Worm (Caenorhabditis elegans): ENCODE data around the gene F10E9.4.

The F10E9.4 gene

ce11 chrIII:8300860-8301396, 7.4 kb upstream of the F10E9.4 start:
- TF ChIP-seq dsc-1 (tag; optimal IDR thresholded peaks at IDR 0.05) (peak; percentile 63), lin-15B (tag; optimal IDR thresholded peaks at IDR 0.05) (no peak)

DNA sequence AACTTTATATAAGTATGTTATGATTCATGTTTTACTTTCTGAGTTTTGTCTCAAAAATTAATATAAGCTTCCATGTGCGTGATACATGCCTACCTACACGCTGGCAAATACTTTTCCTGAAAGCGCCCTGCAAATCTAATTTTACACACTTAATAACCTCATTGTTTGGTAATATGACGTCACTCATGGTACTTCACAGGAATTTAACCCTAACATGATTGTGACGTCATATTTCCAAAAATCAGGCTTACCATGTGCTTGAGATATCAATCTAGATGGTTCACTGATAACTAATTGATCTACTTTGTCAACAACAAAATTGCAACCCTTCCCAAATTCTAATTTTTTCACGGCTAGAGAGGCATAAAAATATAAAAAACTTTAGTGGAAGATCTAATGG, 4.9 kb upstream of the F10E9.4 start:
- TF ChIP-seq unc-30 (tag; optimal IDR thresholded peaks at IDR 0.05) (no peak), zag-1 (tag; optimal IDR thresholded peaks at IDR 0.05) (no peak), sptf-1 (tag; optimal IDR thresholded peaks at IDR 0.05) (no peak), skn-1 (tag; optimal IDR thresholded peaks at IDR 0.05) (no peak), nhr-28 (tag; optimal IDR thresholded peaks at IDR 0.05) (no peak), lsy-2 (tag; optimal IDR thresholded peaks at IDR 0.05) (no peak), ceh-63 (GFP tag; optimal IDR thresholded peaks at IDR 0.05) (no peak), C04F5.9 (tag; optimal IDR thresholded peaks at IDR 0.05) (no peak), nhr-90 (tag; optimal IDR thresholded peaks at IDR 0.05; ENCODE audit: poor library complexity) (no peak), nhr-84 (tag; optimal IDR thresholded peaks at IDR 0.05) (no peak), lin-35 (GFP tag; optimal IDR thresholded peaks at IDR 0.05) (no peak), ztf-11 (tag; optimal IDR thresholded peaks at IDR 0.05) (no peak), C34B4.2 (tag; optimal IDR thresholded peaks at IDR 0.05) (no peak), unc-86 (tag; optimal IDR thresholded peaks at IDR 0.05) (no peak), sup-37 (GFP tag; optimal IDR thresholded peaks at IDR 0.05) (no peak), isw-1 (GFP tag; IDR thresholded peaks at IDR 0.05) (no peak), nhr-77 (tag; optimal IDR thresholded peaks at IDR 0.05) (no peak)

DNA sequence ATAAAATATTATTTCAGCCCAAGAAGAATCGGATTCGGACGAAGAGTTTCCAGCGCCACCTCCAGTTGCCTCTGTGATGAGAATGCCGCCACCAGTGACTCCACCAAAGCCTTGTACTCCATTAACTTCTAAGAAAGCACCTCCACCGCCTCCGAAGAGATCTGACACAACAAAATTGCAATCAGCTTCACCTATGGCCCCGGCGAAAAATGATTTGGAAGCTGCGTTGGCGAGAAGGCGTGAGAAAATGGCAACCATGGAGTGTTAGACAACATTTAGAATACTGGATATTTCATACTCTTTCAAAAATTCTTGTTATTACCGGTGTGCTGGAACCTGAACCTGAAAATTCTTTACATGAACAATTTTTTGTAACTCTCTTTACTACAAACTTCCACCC, 3.0 kb upstream of the F10E9.4 start:
- no peak for TF ChIP-seq snu-23 (GFP tag; optimal IDR thresholded peaks at IDR 0.05)
- no peak for TF ChIP-seq ama-1 (optimal IDR thresholded peaks at IDR 0.05)
- TF ChIP-seq nhr-28 (tag; optimal IDR thresholded peaks at IDR 0.05), result no peak
- no peak for TF ChIP-seq grh-1 (GFP tag; IDR thresholded peaks at IDR 0.05)
- no peak for TF ChIP-seq nhr-71 (tag; optimal IDR thresholded peaks at IDR 0.05)
- TF ChIP-seq hlh-17 (GFP tag; optimal IDR thresholded peaks at IDR 0.05; ENCODE audit: borderline replicate concordance), result no peak
- no peak for TF ChIP-seq alr-1 (tag; optimal IDR thresholded peaks at IDR 0.05; ENCODE audit: borderline replicate concordance)
- TF ChIP-seq skn-1 (tag; optimal IDR thresholded peaks at IDR 0.05), result no peak
- no peak for TF ChIP-seq mep-1 (tag; optimal IDR thresholded peaks at IDR 0.05)
- no peak for TF ChIP-seq ets-5 (GFP tag; IDR thresholded peaks at IDR 0.05)
- TF ChIP-seq Y116A8C.19 (tag; optimal IDR thresholded peaks at IDR 0.05; ENCODE audit: borderline replicate concordance), result no peak
- TF ChIP-seq nhr-19 (GFP tag; conservative IDR thresholded peaks at IDR 0.05), result no peak
- TF ChIP-seq fkh-10 (GFP tag; optimal IDR thresholded peaks at IDR 0.05), result no peak
- TF ChIP-seq elt-3 (tag; optimal IDR thresholded peaks at IDR 0.05), result no peak
- TF ChIP-seq lin-39 (tag; optimal IDR thresholded peaks at IDR 0.05), result no peak

ce11 chrIII:8305816-8306215, 2.5 kb upstream of the F10E9.4 start:
- TF ChIP-seq lin-39 (tag; optimal IDR thresholded peaks at IDR 0.05), result no peak
- TF ChIP-seq Y116A8C.19 (tag; optimal IDR thresholded peaks at IDR 0.05; ENCODE audit: borderline replicate concordance), result no peak
- TF ChIP-seq lin-35 (GFP tag; optimal IDR thresholded peaks at IDR 0.05), result no peak
- TF ChIP-seq efl-1 (optimal IDR thresholded peaks at IDR 0.05), result no peak
- TF ChIP-seq efl-1 (GFP tag; optimal IDR thresholded peaks at IDR 0.05 in 1 of 2), result no peak
- TF ChIP-seq hlh-4 (tag; optimal IDR thresholded peaks at IDR 0.05), result no peak
- no peak for TF ChIP-seq nhr-47 (tag; optimal IDR thresholded peaks at IDR 0.05)
- no peak for TF ChIP-seq pqm-1 (tag; optimal IDR thresholded peaks at IDR 0.05)
- no peak for TF ChIP-seq nhr-237 (tag; optimal IDR thresholded peaks at IDR 0.05)
- no peak for TF ChIP-seq hlh-17 (GFP tag; optimal IDR thresholded peaks at IDR 0.05; ENCODE audit: borderline replicate concordance)
- TF ChIP-seq zag-1 (tag; optimal IDR thresholded peaks at IDR 0.05), result no peak
- TF ChIP-seq vab-15 (tag; optimal IDR thresholded peaks at IDR 0.05), result no peak
- TF ChIP-seq pax-3 (tag; optimal IDR thresholded peaks at IDR 0.05), result no peak
- no peak for TF ChIP-seq alr-1 (tag; optimal IDR thresholded peaks at IDR 0.05; ENCODE audit: borderline replicate concordance)
- TF ChIP-seq unc-62 (GFP tag; optimal IDR thresholded peaks at IDR 0.05), result no peak
- no peak for TF ChIP-seq ces-1 (GFP tag; optimal IDR thresholded peaks at IDR 0.05)
- TF ChIP-seq swsn-7 (tag; optimal IDR thresholded peaks at IDR 0.05), result no peak
- no peak for TF ChIP-seq unc-130 (tag; optimal IDR thresholded peaks at IDR 0.05)
- TF ChIP-seq lir-3 (tag; optimal IDR thresholded peaks at IDR 0.05; ENCODE audit: poor library complexity), result no peak
- TF ChIP-seq ceh-63 (GFP tag; optimal IDR thresholded peaks at IDR 0.05), result no peak
- no peak for TF ChIP-seq ztf-11 (tag; optimal IDR thresholded peaks at IDR 0.05)
